Fruit fly (Drosophila melanogaster): ENCODE measurements around the gene Invadolysin.

DNA sequence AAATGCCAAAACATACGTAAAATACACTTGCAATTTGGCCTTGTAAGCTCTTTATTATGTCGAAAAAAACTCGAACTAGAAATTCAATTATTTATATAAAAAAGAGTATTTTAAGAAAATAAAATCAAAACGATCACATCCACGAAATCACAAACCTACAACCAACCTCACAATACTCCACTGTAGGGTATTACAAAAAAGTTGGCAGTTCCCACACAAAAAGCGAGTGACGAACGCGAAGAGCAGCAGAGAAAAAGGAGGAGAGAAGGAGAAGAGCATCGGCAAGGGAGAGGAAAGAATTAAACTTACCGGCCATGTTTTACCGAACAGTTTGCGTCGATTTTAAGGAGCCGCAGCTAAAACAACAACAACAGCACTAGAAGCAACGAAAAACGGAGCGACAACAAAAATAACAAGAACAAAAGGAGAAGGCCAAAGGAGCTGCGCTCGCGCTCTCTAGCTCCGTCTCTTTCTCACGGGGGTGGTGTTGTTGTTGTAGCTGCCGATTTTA lies 11.5 kb upstream of the Invadolysin start:
- TF ChIP-seq vri (GFP tag; optimal IDR thresholded peaks at IDR 0.05) (no peak), Met (GFP tag; optimal IDR thresholded peaks at IDR 0.05) (peak; percentile 46), Gug (GFP tag; IDR thresholded peaks at IDR 0.05) (no peak), CG16779 (tag; optimal IDR thresholded peaks at IDR 0.05) (no peak), Hr38 (GFP tag; optimal IDR thresholded peaks at IDR 0.05) (no peak), pdm3 (GFP tag; optimal IDR thresholded peaks at IDR 0.05) (peak; percentile 49)
